Worm (Caenorhabditis elegans) whole organism, L4/young adult: Measurements from ENCODE around the gene ckb-1.

Experiments
- W03F9.2 ChIP-seq: fragments of 150-350 bp; optimal IDR thresholded peaks from 2 replicates; lab custom pipeline; 2014; ENCODE audit warnings: missing biosample characterization, missing genetic modification characterization
- dao-5 ChIP-seq: sonication (generic microtip); optimal IDR thresholded peaks from 2 replicates; lab custom pipeline; 2016; ENCODE audit warnings: missing genotype, missing genetic modification characterization, moderate library complexity, missing compliant biosample characterization
- him-1 ChIP-seq: sonication (generic microtip); optimal IDR thresholded peaks from 2 replicates; lab custom pipeline; 2016; ENCODE audit warnings: missing genotype, missing genetic modification reagents, missing genetic modification characterization, missing compliant biosample characterization

ckb-1 gene

DNA sequence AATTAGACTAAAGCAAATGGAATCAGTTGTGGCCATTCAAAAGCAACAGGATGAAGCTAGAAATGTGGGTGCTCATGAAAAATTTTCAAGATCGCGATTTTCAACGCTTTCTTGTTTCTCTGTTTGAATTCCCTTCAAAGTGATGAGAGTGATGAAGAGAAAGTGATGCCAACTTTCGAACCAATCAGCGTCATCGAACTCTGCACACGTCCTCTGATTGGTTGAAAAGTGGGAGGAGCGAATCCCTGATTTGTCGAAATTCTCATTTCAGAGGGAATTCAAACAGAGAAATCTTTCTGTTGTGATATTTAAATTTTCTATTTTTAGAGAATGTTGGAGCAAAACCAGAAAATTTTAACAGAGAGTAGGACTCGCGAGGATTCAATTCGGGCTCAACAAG is 17.0 kb downstream of the ckb-1 start:
- TF ChIP-seq dao-5 (tag; lab: Kevin White, UChicago) (no peak), W03F9.2 (tag; lab: Kevin White, UChicago) (no peak), him-1 (tag; lab: Kevin White, UChicago) (no peak)

DNA sequence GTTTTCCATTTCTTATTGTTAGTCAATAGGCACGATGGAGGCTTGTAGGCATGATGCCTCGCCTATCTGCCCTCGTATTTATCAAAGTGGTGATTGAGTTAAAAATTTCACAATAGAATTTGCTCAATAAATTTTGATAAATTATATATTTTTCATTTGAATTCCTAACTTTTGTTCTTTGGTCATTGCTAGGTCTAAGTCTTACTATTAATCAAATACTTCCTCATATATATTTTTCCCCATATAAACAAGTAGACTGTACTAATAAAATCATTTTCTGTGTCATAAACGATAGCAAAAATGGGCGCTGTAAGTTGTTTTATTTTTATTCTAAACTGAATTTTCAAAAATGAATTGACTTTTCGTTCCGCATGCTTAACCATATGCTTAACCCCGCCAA is 19.4 kb downstream of the ckb-1 start, which contains the start of gene pals-28:
TSS of gene pals-28 (plus strand) at position 301 of the 400 bp plus-strand sequence.
- TF ChIP-seq him-1 (tag; lab: Kevin White, UChicago) (no peak), dao-5 (tag; lab: Kevin White, UChicago) (no peak), W03F9.2 (tag; lab: Kevin White, UChicago) (no peak)

DNA sequence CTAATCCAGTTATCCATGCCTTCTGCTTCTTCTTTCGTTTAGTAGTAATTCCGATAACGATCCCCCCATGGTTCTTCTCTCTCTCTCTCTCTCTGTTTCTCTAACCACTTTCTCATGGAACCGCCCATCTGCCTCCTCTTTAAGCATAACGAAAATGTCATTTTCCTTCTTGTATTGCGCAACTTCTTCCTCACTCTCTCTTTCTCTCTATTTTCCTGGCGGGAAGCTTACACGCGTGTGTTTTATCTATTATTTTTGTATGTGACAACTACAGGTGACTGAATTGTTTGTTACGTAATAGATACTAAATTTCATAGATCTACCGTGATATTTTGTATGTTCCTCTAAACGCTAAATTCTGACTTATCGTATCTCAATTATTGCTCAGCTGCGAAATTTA is 25.3 kb downstream of the ckb-1 start:
- no peak for TF ChIP-seq dao-5 (tag; lab: Kevin White, UChicago)
- TF ChIP-seq W03F9.2 (tag; lab: Kevin White, UChicago), result no peak
- no peak for TF ChIP-seq him-1 (tag; lab: Kevin White, UChicago)

DNA sequence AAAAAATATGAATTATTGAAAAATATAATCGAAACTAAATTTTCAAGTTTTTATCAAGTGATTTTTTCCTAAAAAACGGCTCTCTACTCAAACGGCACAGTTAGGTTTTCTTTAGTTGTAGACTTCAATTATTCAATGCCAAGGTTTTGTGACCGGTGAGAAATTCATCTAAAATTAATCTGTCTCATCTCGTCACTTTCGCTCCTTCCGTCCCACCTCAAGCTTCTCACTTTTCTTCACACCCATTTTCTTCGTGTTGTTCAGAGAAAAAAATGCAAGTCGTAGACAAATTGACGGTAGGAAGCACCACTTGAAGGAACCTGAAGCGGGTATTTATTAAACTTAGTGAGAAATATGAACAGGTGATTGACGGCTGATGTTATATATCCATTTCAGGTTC is 26.2 kb downstream of the ckb-1 start:
- TF ChIP-seq W03F9.2 (tag; lab: Kevin White, UChicago), result no peak
- TF ChIP-seq him-1 (tag; lab: Kevin White, UChicago), result no peak
- no peak for TF ChIP-seq dao-5 (tag; lab: Kevin White, UChicago)

DNA sequence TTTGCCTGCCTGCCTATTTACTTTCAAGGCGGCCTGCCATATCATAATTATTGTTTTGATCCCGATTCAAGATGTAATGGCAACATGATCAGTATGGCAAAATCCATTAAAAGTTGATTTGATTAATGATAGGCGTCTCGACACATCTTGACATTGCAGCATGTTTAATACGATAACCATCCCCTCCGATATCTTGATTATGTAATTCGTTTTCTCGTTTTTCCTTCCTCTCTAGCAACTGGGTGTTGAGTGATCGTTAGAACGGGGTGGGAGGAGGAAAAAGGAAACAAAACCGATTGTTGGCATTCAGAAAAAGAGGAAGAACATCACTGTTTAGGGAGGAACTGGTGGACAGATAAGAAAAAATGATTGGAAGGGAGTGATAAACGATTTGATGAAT is 26.9 kb downstream of the ckb-1 start:
- no peak for TF ChIP-seq him-1 (tag; lab: Kevin White, UChicago)
- no peak for TF ChIP-seq dao-5 (tag; lab: Kevin White, UChicago)
- no peak for TF ChIP-seq W03F9.2 (tag; lab: Kevin White, UChicago)

DNA sequence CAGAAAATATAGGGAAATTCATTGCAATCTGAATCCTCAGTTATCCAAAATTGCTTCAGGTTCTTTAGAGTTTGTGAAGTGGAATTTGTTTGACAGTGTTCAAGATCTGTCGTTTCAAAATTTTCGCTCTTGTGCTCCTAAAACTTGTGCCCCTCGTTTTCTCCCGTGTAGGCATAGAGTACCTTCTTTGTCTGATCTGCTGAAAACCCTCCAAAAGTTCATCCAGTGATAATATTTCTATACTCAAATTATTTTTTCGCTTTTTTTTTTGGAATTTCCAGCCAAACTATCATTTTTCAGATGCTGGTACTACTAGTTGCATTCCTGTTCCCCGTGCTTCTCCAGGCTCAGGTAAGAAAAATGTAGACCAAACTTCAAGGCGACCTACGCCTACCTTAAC is 29.4 kb downstream of the ckb-1 start, which contains the start of gene R07E5.4:
TSS of gene R07E5.4 (plus strand) at position 301 of the 400 bp plus-strand sequence.
- TF ChIP-seq W03F9.2 (tag; lab: Kevin White, UChicago) (no peak), him-1 (tag; lab: Kevin White, UChicago) (no peak), dao-5 (tag; lab: Kevin White, UChicago) (no peak)

DNA sequence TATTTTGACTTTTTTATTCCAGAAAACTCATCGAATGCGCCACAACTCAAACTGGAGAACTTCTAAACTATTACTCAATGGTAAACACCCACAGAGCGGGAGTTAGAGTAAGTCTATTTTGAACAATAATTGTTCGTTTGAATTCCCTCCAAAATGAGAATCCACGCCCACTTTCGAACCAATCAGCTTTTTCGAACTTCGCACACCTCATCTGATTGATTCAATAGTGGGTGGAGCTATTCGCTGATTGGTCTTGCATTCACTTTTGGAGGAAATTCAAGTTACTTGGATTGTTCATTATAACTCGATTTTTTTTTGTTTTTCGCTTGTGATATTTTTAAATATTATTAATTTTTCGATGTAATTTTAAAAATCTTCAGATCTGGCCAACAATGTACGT is 30.8 kb downstream of the ckb-1 start:
- TF ChIP-seq W03F9.2 (tag; lab: Kevin White, UChicago), result no peak
- TF ChIP-seq dao-5 (tag; lab: Kevin White, UChicago), result no peak
- TF ChIP-seq him-1 (tag; lab: Kevin White, UChicago), result no peak

DNA sequence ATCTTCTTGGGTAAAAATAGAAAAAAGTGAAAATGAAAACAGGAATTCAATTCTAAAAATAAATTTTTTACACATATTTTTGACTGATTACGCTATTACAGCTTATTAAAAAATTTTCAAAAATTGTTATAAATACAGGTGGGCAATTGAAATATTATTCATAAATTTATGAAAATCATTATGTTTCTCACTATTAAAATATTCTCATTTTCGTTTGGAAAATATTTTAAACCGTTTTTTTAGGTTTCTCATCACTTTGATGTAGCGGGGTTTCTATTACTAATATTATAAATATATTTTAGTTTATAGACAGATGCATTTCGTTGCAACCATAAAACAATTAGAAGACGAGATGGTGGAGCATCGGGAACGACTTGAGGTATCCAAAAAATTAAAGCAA is 32.0 kb downstream of the ckb-1 start, which contains the start of gene R07E5.5:
TSS of gene R07E5.5 (plus strand) at position 301 of the 400 bp plus-strand sequence.
- TF ChIP-seq him-1 (tag; lab: Kevin White, UChicago) (no peak), dao-5 (tag; lab: Kevin White, UChicago) (no peak), W03F9.2 (tag; lab: Kevin White, UChicago) (no peak)

DNA sequence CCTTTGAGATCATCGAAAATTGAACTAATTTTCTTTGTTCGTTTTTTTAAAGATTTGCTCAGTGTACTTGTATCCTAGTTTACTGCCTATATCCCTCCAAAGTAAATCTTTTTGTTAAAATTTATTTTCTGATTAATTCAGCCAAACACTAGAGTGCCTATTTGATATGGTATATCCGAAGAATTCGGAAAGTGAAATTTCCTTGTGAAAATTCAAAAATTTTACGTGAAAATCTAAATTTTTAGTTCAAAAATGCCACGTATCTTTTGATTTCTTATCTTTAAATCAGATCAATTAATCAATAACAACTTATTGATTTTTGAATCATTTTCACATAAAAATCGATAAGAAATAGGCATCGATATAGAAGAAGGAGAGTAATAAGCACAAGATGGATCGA is 33.4 kb downstream of the ckb-1 start, which contains the start of gene R07E5.6:
TSS of gene R07E5.6 (plus strand) at position 301 of the 400 bp plus-strand sequence.
- no peak for TF ChIP-seq him-1 (tag; lab: Kevin White, UChicago)
- no peak for TF ChIP-seq W03F9.2 (tag; lab: Kevin White, UChicago)
- TF ChIP-seq dao-5 (tag; lab: Kevin White, UChicago), result no peak

DNA sequence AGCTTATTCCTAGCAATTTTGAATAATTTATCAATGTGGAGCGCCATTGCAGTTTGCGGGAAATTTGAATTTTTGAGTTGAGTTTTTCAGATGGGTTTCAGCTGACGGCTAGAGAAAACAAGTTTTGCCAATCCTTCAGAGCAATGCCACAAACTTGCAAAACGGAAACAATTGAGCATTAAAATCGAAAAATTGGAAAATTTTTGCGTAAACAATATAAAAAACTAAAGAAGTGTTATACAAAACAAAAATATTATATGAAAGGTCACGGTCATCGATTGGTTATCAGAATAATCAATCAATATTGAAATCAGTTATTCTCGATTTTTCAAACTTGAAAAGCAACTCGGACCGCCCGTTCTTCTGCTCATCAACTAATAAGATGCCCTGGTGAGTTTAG is 36.1 kb downstream of the ckb-1 start, which contains the start of gene R07E5.15:
TSS of gene R07E5.15 (plus strand) at position 301 of the 400 bp plus-strand sequence.
- TF ChIP-seq him-1 (tag; lab: Kevin White, UChicago), result no peak
- no peak for TF ChIP-seq dao-5 (tag; lab: Kevin White, UChicago)
- TF ChIP-seq W03F9.2 (tag; lab: Kevin White, UChicago), result no peak

DNA sequence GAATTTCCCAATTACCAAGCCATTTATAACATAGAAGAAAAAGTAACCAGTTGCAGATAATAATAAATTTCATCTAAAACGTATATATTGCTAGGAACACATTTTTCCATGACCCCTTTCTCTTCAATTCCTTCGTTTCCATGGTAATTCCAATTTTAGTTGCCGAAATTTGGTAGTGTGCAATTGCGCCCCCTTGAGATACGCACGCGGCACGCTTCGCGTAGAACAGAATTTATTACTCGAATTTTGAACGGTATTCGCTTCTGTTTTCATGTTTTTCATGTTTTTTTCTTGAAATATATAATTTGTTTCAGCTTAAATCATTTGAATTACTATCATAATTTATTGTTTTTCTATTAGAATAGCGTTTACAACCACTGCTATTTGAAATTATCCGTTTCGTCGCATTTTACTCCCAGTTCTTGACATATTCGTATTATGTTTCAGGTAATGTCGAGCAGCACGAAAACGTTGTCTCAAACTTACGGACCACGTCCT is 39.3 kb downstream of the ckb-1 start, which contains the start of the genes R07E5.17 and snfc-5:
TSS of gene R07E5.17 (minus strand) at position 98 of the 498 bp plus-strand sequence.
TSS of gene snfc-5 (plus strand) at position 448 of the 498 bp plus-strand sequence.
- TF ChIP-seq W03F9.2 (tag; lab: Kevin White, UChicago) (no peak), dao-5 (tag; lab: Kevin White, UChicago) (no peak), him-1 (tag; lab: Kevin White, UChicago) (no peak)

DNA sequence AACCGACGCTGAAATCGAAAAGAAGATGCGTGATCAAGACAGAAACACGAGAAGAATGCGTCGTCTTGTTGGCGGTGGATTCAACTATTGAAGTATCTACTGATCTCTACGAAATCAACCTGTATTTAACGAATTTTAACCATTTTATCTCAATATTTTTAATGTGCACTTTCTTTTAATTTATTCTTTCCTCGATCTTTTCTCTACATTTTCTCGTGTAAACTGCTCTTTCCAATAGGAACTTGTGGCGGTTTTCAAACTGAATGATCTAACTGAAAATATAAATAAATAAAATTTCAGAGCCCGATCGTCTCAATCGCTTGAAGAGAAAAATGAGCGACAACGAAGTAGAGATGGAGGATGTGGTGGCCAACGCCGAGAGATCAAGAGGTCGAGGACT is 40.9 kb downstream of the ckb-1 start, which contains the start of gene rnp-4:
TSS of gene rnp-4 (plus strand) at position 301 of the 400 bp plus-strand sequence.
- TF ChIP-seq him-1 (tag; lab: Kevin White, UChicago) (no peak), dao-5 (tag; lab: Kevin White, UChicago) (no peak), W03F9.2 (tag; lab: Kevin White, UChicago) (no peak)

DNA sequence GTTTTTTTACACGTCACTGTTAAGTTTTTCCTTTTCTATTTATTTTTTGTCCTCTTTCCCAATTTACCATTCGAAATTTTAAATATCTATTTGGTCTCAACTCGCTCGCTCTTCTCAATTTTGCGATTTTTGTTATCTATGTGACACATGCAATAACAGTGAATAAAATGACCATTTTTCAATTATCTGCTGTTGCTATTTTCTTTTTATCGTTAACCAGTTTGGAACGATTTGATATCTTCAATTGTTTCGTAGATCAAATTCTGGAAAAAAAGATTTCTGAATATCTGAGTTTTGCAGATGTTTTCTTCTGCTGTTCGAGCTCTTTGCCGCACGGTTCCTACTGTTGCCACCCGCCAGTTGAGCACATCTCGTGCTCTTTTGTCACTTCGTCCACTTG is 42.1 kb downstream of the ckb-1 start, which contains the start of gene prdx-3:
TSS of gene prdx-3 (plus strand) at position 301 of the 400 bp plus-strand sequence.
- TF ChIP-seq W03F9.2 (tag; lab: Kevin White, UChicago) (no peak), dao-5 (tag; lab: Kevin White, UChicago) (no peak), him-1 (tag; lab: Kevin White, UChicago) (no peak)

DNA sequence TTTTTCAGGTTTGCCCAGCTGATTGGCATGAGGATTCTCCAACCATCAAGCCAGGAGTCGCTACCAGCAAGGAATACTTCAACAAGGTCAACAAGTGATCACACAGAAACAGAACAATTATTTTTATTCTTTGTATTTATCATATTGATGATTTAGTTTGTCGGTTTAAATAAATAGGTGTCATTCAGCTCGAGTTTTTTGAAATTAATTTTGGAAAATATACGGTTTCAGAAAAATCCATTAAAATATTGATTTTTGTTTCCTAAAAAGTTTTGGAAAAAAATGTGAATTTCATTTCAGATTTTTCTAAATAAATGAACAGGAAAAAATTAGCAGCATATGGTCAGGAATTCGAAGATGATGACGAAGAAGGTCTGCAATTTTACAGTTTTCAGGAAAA is 43.2 kb downstream of the ckb-1 start, which contains the start of gene gpch-1:
TSS of gene gpch-1 (plus strand) at position 301 of the 400 bp plus-strand sequence.
- TF ChIP-seq dao-5 (tag; lab: Kevin White, UChicago) (no peak), W03F9.2 (tag; lab: Kevin White, UChicago) (no peak), him-1 (tag; lab: Kevin White, UChicago) (no peak)
